Worm (Caenorhabditis elegans) whole organism, L4 larva: Measurements from ENCODE around the gene C17F4.12.

Experiments used
- F44E2.7 ChIP-seq: fragments of 200-800 bp; sonication (Bioruptor generic); IDR thresholded peaks from 2 replicates; pipeline ENCODE4 v2.1.2; 2022; ENCODE audit warnings: missing genetic modification characterization, missing compliant biosample characterization
- ZK546.5 ChIP-seq, 2 experiments: sonication (generic microtip); optimal IDR thresholded peaks; 2 replicates each; lab custom pipeline; 2017; ENCODE audit warnings: missing biosample characterization in 2 of 2, missing genetic modification characterization in 2 of 2
- egl-27 ChIP-seq: sonication (generic microtip); optimal IDR thresholded peaks from 3 replicates; lab custom pipeline; 2017; ENCODE audit warnings: missing biosample characterization, missing genetic modification reagents, missing genetic modification characterization
- egl-43 ChIP-seq: fragments of 200-800 bp; sonication (Bioruptor generic); IDR thresholded peaks from 2 replicates; pipeline ENCODE4 v1.3.6; 2022; ENCODE audit warnings: missing genetic modification reagents, missing genetic modification characterization, missing compliant biosample characterization
- lir-3 ChIP-seq: sonication (generic microtip); optimal IDR thresholded peaks from 2 replicates; lab custom pipeline; 2016; ENCODE audit warnings: mild to moderate bottlenecking, missing genetic modification characterization, missing compliant biosample characterization
- pha-4 ChIP-seq, 2 experiments: fragments of 150-350 bp in 1 of 2; fragments of 200-800 bp in 1 of 2; sonication (Bioruptor generic) in 1 of 2; IDR thresholded peaks in 1 of 2; optimal IDR thresholded peaks in 1 of 2; 2 replicates each; pipeline versions ENCODE4 v1.3.6 to Lab custom; 2014 to 2022; ENCODE audit warnings: missing genetic modification characterization in 2 of 2, missing genetic modification reagents in 2 of 2, missing biosample characterization in 1 of 2, missing compliant biosample characterization in 1 of 2
- skn-1 ChIP-seq: fragments of 150-350 bp; optimal IDR thresholded peaks from 2 replicates; lab custom pipeline; 2014; ENCODE audit warnings: missing biosample characterization, missing genetic modification characterization
- zag-1 ChIP-seq: fragments of 150-350 bp; optimal IDR thresholded peaks from 2 replicates; lab custom pipeline; 2014; ENCODE audit warnings: missing biosample characterization, missing genetic modification characterization

DNA sequence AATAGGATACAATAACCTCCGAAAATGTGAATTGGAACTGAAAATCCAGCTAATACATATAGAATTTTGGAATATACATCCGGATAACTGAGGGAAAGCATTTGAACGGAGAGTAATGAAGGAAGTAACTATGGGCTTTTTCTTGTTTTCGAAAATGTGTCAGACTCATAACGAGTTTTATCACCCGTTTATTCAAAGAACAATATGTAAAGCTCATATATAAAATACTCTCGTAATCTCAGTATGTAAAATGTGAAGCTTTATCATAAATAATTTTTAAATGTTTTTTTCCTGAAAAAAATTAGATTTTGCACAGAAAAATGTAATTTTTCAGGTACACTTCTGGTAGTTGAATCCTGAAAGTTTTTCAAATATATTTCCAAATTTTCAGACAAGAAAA, 13.5 kb downstream of the C17F4.12 start, which contains the start of gene srh-297:
- TF ChIP-seq skn-1, result no peak
- no peak for TF ChIP-seq zag-1 (tag; lab: Kevin White, UChicago)
- no peak for TF ChIP-seq pha-4 (GFP tag; IDR thresholded peaks at IDR 0.05; lab: Robert Waterston, UW)
- no peak for TF ChIP-seq pha-4 (tag; optimal IDR thresholded peaks at IDR 0.05; lab: Kevin White, UChicago)
- no peak for TF ChIP-seq egl-27
- TF ChIP-seq egl-43, result no peak
- TF ChIP-seq lir-3 (tag; lab: Kevin White, UChicago), result no peak
- TF ChIP-seq ZK546.5 (tag; optimal IDR thresholded peaks at IDR 0.05; lab: Kevin White, UChicago), result no peak
- no peak for TF ChIP-seq F44E2.7 (GFP tag; lab: Robert Waterston, UW)
